Worm (Caenorhabditis elegans) whole organism, L4 larva: ENCODE results near the gene hpo-15.

Source experiments
- ZK546.5 ChIP-seq, 2 experiments: sonication (generic microtip); optimal IDR thresholded peaks; 2 replicates each; lab custom pipeline; 2017; ENCODE audit warnings: missing biosample characterization in 2 of 2, missing genetic modification characterization in 2 of 2
- ceh-28 ChIP-seq: fragments of 150-350 bp; optimal IDR thresholded peaks from 2 replicates; lab custom pipeline; 2014; ENCODE audit warnings: missing biosample characterization, missing genetic modification reagents, missing genetic modification characterization
- madf-5 ChIP-seq, 2 experiments: fragments of 200-800 bp; sonication (Bioruptor generic); IDR thresholded peaks; 2 replicates each; pipeline ENCODE4 v1.3.6; 2022; ENCODE audit warnings: missing compliant biosample characterization in 2 of 2, missing genetic modification characterization in 2 of 2
- nhr-76 ChIP-seq: fragments of 150-350 bp; optimal IDR thresholded peaks from 2 replicates; lab custom pipeline; 2014; ENCODE audit warnings: missing biosample characterization, missing genetic modification characterization
- pha-4 ChIP-seq, 2 experiments: fragments of 150-350 bp in 1 of 2; fragments of 200-800 bp in 1 of 2; sonication (Bioruptor generic) in 1 of 2; IDR thresholded peaks in 1 of 2; optimal IDR thresholded peaks in 1 of 2; 2 replicates each; pipeline versions ENCODE4 v1.3.6 to Lab custom; 2014 to 2022; ENCODE audit warnings: missing genetic modification characterization in 2 of 2, missing genetic modification reagents in 2 of 2, missing biosample characterization in 1 of 2, missing compliant biosample characterization in 1 of 2
- tag-97 ChIP-seq: fragments of 200-800 bp; sonication (Bioruptor generic); IDR thresholded peaks from 2 replicates; pipeline ENCODE4 v1.3.6; 2022; ENCODE audit warnings: missing genetic modification characterization, missing compliant biosample characterization
- unc-62 ChIP-seq, 3 experiments: fragments of 150-350 bp in 1 of 3; sonication (generic microtip); optimal IDR thresholded peaks in 2 of 3; peaks in 1 of 3; 1 replicate in 1 of 3; 2 replicates in 2 of 3; lab custom pipeline; 2014 to 2017; ENCODE audit warnings: missing biosample characterization in 3 of 3, missing genetic modification characterization in 3 of 3, missing genetic modification reagents in 3 of 3, missing genotype in 1 of 3

DNA sequence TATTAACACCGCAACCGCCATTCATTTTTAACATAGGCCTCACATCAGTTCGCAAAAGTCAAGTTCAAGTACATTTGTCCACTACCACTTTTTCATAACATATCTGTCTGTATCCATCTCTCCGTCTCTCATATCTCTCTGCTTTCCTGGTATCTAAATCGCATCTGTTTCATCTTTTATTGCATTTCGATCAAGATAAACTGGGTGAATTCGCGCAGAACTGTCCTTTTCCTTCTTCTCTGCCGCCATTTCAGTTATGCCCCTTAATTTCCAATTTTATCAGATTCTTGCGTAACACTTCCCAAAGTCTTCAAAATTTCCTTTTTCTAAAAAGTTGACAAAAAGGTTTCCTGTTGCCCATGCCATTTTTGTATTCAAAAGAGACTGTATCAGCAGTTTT, 9.6 kb upstream of the hpo-15 start:
- no peak for TF ChIP-seq ceh-28 (tag; lab: Kevin White, UChicago)
- no peak for TF ChIP-seq nhr-76 (tag; lab: Kevin White, UChicago)
- peak in 1 of 2 experiments; percentile 83 for TF ChIP-seq unc-62 (GFP tag; optimal IDR thresholded peaks at IDR 0.05 in 1 of 2; lab: Kevin White, UChicago)
- TF ChIP-seq unc-62 (tag; optimal IDR thresholded peaks at IDR 0.05; lab: Kevin White, UChicago) = no peak
- TF ChIP-seq tag-97 = no peak
- TF ChIP-seq ZK546.5 (tag; optimal IDR thresholded peaks at IDR 0.05; lab: Kevin White, UChicago) = no peak
- TF ChIP-seq pha-4 (GFP tag; IDR thresholded peaks at IDR 0.05; lab: Robert Waterston, UW) = no peak
- TF ChIP-seq pha-4 (tag; optimal IDR thresholded peaks at IDR 0.05; lab: Kevin White, UChicago) = no peak
- no peak for TF ChIP-seq madf-5 (GFP tag; IDR thresholded peaks at IDR 0.05; lab: Robert Waterston, UW)
